Worm (Caenorhabditis elegans) whole organism, early embryonic: ENCODE measurements around the gene F07B10.4.

Source experiments
- ama-1 ChIP-seq: fragments of 150-350 bp; optimal IDR thresholded peaks from 2 replicates; lab custom pipeline; 2014
- sea-1 ChIP-seq: fragments of 200-800 bp; sonication (Bioruptor generic); conservative IDR thresholded peaks from 2 replicates; pipeline ENCODE4 v1.3.6; 2022; ENCODE audit warnings: missing genetic modification characterization, missing compliant biosample characterization

DNA sequence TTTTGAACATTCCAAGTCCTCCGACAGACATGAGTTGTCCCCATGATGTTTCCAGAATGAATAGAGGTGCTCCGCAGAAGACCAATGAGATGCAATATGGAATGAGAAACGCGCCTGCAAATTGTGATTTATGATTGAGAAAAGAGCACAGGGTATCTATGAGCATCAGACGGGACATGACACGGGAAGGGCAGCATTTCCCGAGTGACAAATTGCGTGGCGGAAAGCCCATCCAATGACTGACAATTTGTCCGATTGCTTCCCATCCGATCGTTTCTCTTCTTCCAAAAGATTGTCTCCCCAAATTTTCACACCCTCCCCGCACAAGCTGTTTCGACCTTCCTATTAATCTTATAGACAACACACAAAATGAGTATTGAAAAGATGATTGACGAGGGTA is 44.9 kb upstream of the F07B10.4 start:
- TF ChIP-seq ama-1 (lab: Kevin White, UChicago): no peak
- no peak for TF ChIP-seq sea-1 (GFP tag; lab: Robert Waterston, UW)
